Worm (Caenorhabditis elegans): ENCODE measurements around the gene Y67D8C.7.

Gene Y67D8C.7

ce11 chrIV:3089611-3090010, 22.9 kb upstream of the Y67D8C.7 start:
- TF ChIP-seq ham-2 (GFP tag; optimal IDR thresholded peaks at IDR 0.05) (no peak), lin-32 (GFP tag; optimal IDR thresholded peaks at IDR 0.05) (no peak), elt-3 (tag; optimal IDR thresholded peaks at IDR 0.05) (no peak), mep-1 (tag; optimal IDR thresholded peaks at IDR 0.05) (no peak), mls-2 (tag; optimal IDR thresholded peaks at IDR 0.05) (no peak), sptf-1 (tag; optimal IDR thresholded peaks at IDR 0.05) (no peak), unc-62 (GFP tag; optimal IDR thresholded peaks at IDR 0.05) (no peak), nhr-12 (tag; optimal IDR thresholded peaks at IDR 0.05) (no peak), tbx-8 (GFP tag; optimal IDR thresholded peaks at IDR 0.05) (no peak), ceh-39 (tag; optimal IDR thresholded peaks at IDR 0.05) (no peak), pha-4 (tag; optimal IDR thresholded peaks at IDR 0.05) (no peak), M03D4.4 (tag; optimal IDR thresholded peaks at IDR 0.05) (no peak), nhr-76 (tag; optimal IDR thresholded peaks at IDR 0.05) (no peak), nhr-28 (tag; optimal IDR thresholded peaks at IDR 0.05) (no peak), hlh-1 (tag; optimal IDR thresholded peaks at IDR 0.05) (no peak), snpc-4 (tag; optimal IDR thresholded peaks at IDR 0.05) (no peak), ceh-43 (GFP tag; optimal IDR thresholded peaks at IDR 0.05) (no peak), lin-13 (tag; optimal IDR thresholded peaks at IDR 0.05) (no peak), bed-3 (GFP tag; optimal IDR thresholded peaks at IDR 0.05) (no peak)

- TF ChIP-seq lin-32 (GFP tag; optimal IDR thresholded peaks at IDR 0.05) = no peak
- no peak for TF ChIP-seq mls-2 (tag; optimal IDR thresholded peaks at IDR 0.05)
Observed at ce11 chrIV:3086825-3087224, 20.1 kb upstream of the Y67D8C.7 start, which contains the start of gene Y67D8C.9. Gene Y67D8C.9, minus strand, starts transcription at chrIV:3086925.

- no peak for TF ChIP-seq lin-32 (GFP tag; optimal IDR thresholded peaks at IDR 0.05)
- TF ChIP-seq ztf-11 (tag; optimal IDR thresholded peaks at IDR 0.05) = no peak
- TF ChIP-seq zip-8 (tag; optimal IDR thresholded peaks at IDR 0.05) = no peak
Observed at ce11 chrIV:3076802-3077201, 10.1 kb upstream of the Y67D8C.7 start.

ce11 chrIV:3076207-3076606, 9.5 kb upstream of the Y67D8C.7 start, which contains the start of gene Y67D8C.22:
Gene Y67D8C.22, minus strand, starts transcription at chrIV:3076307.
- no peak for TF ChIP-seq sem-2 (GFP tag; optimal IDR thresholded peaks at IDR 0.05)
- TF ChIP-seq lin-13 (tag; optimal IDR thresholded peaks at IDR 0.05) = no peak
- TF ChIP-seq ceh-43 (GFP tag; optimal IDR thresholded peaks at IDR 0.05) = no peak
- TF ChIP-seq elt-1 (tag; optimal IDR thresholded peaks at IDR 0.05; ENCODE audit: borderline replicate concordance, insufficient read depth) = no peak
- no peak for TF ChIP-seq nhr-28 (tag; optimal IDR thresholded peaks at IDR 0.05)
- no peak for TF ChIP-seq cnd-1 (tag; optimal IDR thresholded peaks at IDR 0.05)
- no peak for TF ChIP-seq mls-2 (tag; optimal IDR thresholded peaks at IDR 0.05)
- no peak for TF ChIP-seq ceh-83 (GFP tag; optimal IDR thresholded peaks at IDR 0.05)
- TF ChIP-seq ces-1 (GFP tag; optimal IDR thresholded peaks at IDR 0.05) = no peak
- no peak for TF ChIP-seq ham-2 (GFP tag; optimal IDR thresholded peaks at IDR 0.05)
- TF ChIP-seq elt-3 (tag; optimal IDR thresholded peaks at IDR 0.05) = no peak
- TF ChIP-seq zip-8 (tag; optimal IDR thresholded peaks at IDR 0.05) = no peak
- TF ChIP-seq ztf-11 (tag; optimal IDR thresholded peaks at IDR 0.05) = no peak
- TF ChIP-seq pha-4 (tag; optimal IDR thresholded peaks at IDR 0.05) = no peak
- no peak for TF ChIP-seq nhr-76 (tag; optimal IDR thresholded peaks at IDR 0.05)
- TF ChIP-seq flh-1 (GFP tag; optimal IDR thresholded peaks at IDR 0.05) = no peak
- TF ChIP-seq unc-62 (GFP tag; optimal IDR thresholded peaks at IDR 0.05) = no peak

- TF ChIP-seq hlh-1 (tag; optimal IDR thresholded peaks at IDR 0.05) (no peak), lin-13 (tag; optimal IDR thresholded peaks at IDR 0.05) (no peak)
Observed at ce11 chrIV:3071997-3072396, 5.3 kb upstream of the Y67D8C.7 start, which contains the start of gene Y67D8C.2. Gene Y67D8C.2, plus strand, starts transcription at chrIV:3072297.

- TF ChIP-seq mls-2 (tag; optimal IDR thresholded peaks at IDR 0.05) (no peak), mab-5 (tag; optimal IDR thresholded peaks at IDR 0.05) (no peak), ceh-43 (GFP tag; optimal IDR thresholded peaks at IDR 0.05) (no peak), elt-1 (tag; optimal IDR thresholded peaks at IDR 0.05; ENCODE audit: borderline replicate concordance, insufficient read depth) (no peak), bed-3 (GFP tag; optimal IDR thresholded peaks at IDR 0.05) (no peak), unc-120 (tag; optimal IDR thresholded peaks at IDR 0.05; ENCODE audit: poor library complexity, severe bottlenecking) (no peak)
Observed at ce11 chrIV:3069619-3070260, 3.0 kb upstream of the Y67D8C.7 start, which contains the start of gene cpg-9. Gene cpg-9, minus strand, starts transcription at chrIV:3070210.
